Worm (Caenorhabditis elegans): ENCODE data around the gene F28F9.3.

- TF ChIP-seq hnd-1 (tag; optimal IDR thresholded peaks at IDR 0.05) (no peak), sea-1 (GFP tag; conservative IDR thresholded peaks at IDR 0.05) (no peak), ama-1 (optimal IDR thresholded peaks at IDR 0.05) (no peak)
Observed at ce11 chrIV:3797442-3797841, 29.2 kb upstream of the F28F9.3 start.
